Worm (Caenorhabditis elegans) whole organism, midembryonic: Measurements from ENCODE around the gene nmur-1.

Experiments
- T22C8.4 ChIP-seq: fragments of 200-800 bp; sonication (Bioruptor generic); IDR thresholded peaks from 2 replicates; pipeline ENCODE4 v1.3.6; 2022; ENCODE audit warnings: missing genetic modification characterization, missing compliant biosample characterization
- cog-1 ChIP-seq: sonication (generic microtip); optimal IDR thresholded peaks from 2 replicates; lab custom pipeline; 2016; ENCODE audit warnings: missing genetic modification characterization, missing compliant biosample characterization
- flt-1 ChIP-seq: fragments of 200-800 bp; sonication (Bioruptor generic); IDR thresholded peaks from 2 replicates; pipeline ENCODE4 v1.3.6; 2022; ENCODE audit warnings: missing genetic modification characterization, missing compliant biosample characterization
- klf-2 ChIP-seq: fragments of 200-800 bp; sonication (Bioruptor generic); conservative IDR thresholded peaks from 2 replicates; pipeline ENCODE4 v1.3.6; 2022; ENCODE audit warnings: missing genetic modification reagents, missing genetic modification characterization, missing compliant biosample characterization
- med-1 ChIP-seq: sonication (generic microtip); optimal IDR thresholded peaks from 2 replicates; lab custom pipeline; 2017; ENCODE audit warnings: missing genetic modification characterization, mild to moderate bottlenecking, missing compliant biosample characterization, antibody characterized with exemption, missing genetic modification reagents; ENCODE audit not compliant: insufficient read depth
- ref-1 ChIP-seq: fragments of 200-800 bp; sonication (Bioruptor generic); conservative IDR thresholded peaks from 2 replicates; pipeline ENCODE4 v1.3.6; 2022; ENCODE audit warnings: missing genetic modification reagents, missing genetic modification characterization, missing compliant biosample characterization
- tab-1 ChIP-seq: fragments of 200-800 bp; sonication (Bioruptor generic); IDR thresholded peaks from 2 replicates; pipeline ENCODE4 v1.3.6; 2022; ENCODE audit warnings: missing genetic modification characterization, missing compliant biosample characterization
- ztf-23 ChIP-seq: fragments of 200-800 bp; sonication (Bioruptor generic); IDR thresholded peaks from 2 replicates; pipeline ENCODE4 v1.3.6; 2022; ENCODE audit warnings: missing genetic modification reagents, missing genetic modification characterization, missing compliant biosample characterization
- ztf-29 ChIP-seq: fragments of 200-800 bp; sonication (Bioruptor generic); IDR thresholded peaks from 2 replicates; pipeline ENCODE4 v1.3.6; 2022; ENCODE audit warnings: missing genetic modification reagents, missing genetic modification characterization, missing compliant biosample characterization

nmur-1 gene

DNA sequence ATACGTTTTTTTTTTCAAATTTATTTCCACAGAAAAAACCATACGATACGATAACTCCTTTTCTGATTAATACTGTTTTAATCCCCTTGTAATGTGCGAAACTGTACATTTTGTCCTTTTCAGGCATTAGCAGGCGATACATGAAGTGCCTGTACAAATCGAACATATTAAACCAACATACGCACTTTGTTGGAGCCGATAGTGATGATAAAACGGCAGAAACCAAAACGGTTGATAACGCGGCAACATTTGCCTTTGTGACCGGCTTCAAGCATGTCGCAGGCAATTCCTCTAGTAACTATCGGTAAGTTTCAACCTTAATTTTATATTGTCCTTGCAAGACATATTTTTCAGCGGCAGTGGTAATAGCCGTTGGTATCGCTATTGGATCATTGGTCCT is 53.5 kb downstream of the nmur-1 start, which contains the start of gene nep-22:
nep-22 (plus strand) TSS at position 245 of the 400 bp plus-strand sequence.
- TF ChIP-seq ztf-29 (no peak), med-1 (no peak), cog-1 (tag; lab: Kevin White, UChicago) (no peak), ref-1 (GFP tag; lab: Robert Waterston, UW) (no peak), klf-2 (no peak), tab-1 (no peak), ztf-23 (GFP tag; lab: Robert Waterston, UW) (no peak), T22C8.4 (GFP tag; lab: Robert Waterston, UW) (no peak), flt-1 (GFP tag; lab: Robert Waterston, UW) (no peak)
